Worm (Caenorhabditis elegans): ENCODE results near the gene lig-1.

- no peak for TF ChIP-seq nhr-102 (tag; optimal IDR thresholded peaks at IDR 0.05)
- no peak for TF ChIP-seq unc-130 (GFP tag; optimal IDR thresholded peaks at IDR 0.05)
- no peak for TF ChIP-seq lin-39 (tag; optimal IDR thresholded peaks at IDR 0.05)
- TF ChIP-seq lir-3 (tag; optimal IDR thresholded peaks at IDR 0.05) = no peak
- TF ChIP-seq dmd-6 (GFP tag; IDR thresholded peaks at IDR 0.05) = peak; percentile 20
- TF ChIP-seq egl-27 (tag; optimal IDR thresholded peaks at IDR 0.05) = no peak
- TF ChIP-seq fkh-10 (GFP tag; optimal IDR thresholded peaks at IDR 0.05) = no peak
Observed at ce11 chrV:10861611-10862262, 47.8 kb downstream of the lig-1 start.
